Worm (Caenorhabditis elegans): ENCODE results near the gene alg-4.
A peak's percentile ranks its signal among the peaks of the same experiment; 100 is the strongest.

Gene alg-4

DNA sequence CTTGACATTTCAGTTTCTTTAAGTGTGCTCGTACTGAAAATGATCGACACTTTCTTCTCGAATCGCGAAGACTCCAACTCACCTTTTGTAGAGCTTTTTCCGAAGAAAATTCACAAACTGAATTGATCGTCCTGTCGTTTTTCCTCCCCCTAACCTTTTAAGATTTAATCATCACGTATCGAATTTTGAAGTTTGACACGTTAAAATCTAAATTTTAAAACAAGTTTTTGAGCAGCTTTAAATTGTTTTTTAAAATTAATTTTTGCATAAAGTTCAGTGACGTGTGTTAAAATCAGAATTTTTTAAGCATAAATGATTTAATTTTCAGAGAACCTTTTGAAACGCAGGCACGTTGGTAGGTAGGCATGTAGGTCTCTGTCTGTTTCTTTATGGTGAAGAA lies at the start of gene alg-4:
Gene alg-4, minus strand, starts transcription at position 101 of the 400 bp plus-strand sequence.
- TF ChIP-seq dmd-4 (tag; optimal IDR thresholded peaks at IDR 0.05) (no peak), zag-1 (tag; optimal IDR thresholded peaks at IDR 0.05) (no peak), lin-39 (tag; optimal IDR thresholded peaks at IDR 0.05) (no peak), nhr-25 (tag; optimal IDR thresholded peaks at IDR 0.05) (no peak), egl-27 (tag; optimal IDR thresholded peaks at IDR 0.05) (no peak)

DNA sequence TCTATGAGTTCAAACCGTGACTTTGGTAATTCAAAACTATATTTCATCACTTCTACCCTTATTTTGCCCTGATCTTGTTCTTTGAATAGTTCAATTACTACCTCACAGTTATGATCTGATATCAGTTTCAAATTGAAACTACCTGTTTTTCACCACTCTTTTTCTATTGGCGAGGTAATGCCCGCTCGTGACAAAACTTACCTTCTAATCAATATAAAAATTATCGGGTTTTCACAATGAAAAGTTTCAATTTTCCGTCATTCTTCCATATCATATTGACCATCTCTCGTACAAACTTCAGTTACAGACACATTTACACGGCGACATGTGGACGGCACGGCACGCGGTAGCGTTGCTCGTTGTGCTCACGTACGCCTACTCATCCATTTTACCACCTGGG lies 40.9 kb upstream of the alg-4 start, which contains the start of gene dec-7:
Gene dec-7, plus strand, starts transcription at position 308 of the 400 bp plus-strand sequence.
- no peak for TF ChIP-seq nhr-11 (tag; optimal IDR thresholded peaks at IDR 0.05)
- TF ChIP-seq lsy-2 (tag; optimal IDR thresholded peaks at IDR 0.05): no peak
- TF ChIP-seq peb-1 (tag; optimal IDR thresholded peaks at IDR 0.05): no peak
- TF ChIP-seq ama-1 (optimal IDR thresholded peaks at IDR 0.05): no peak
- TF ChIP-seq R02D3.7 (tag; optimal IDR thresholded peaks at IDR 0.05): no peak
- TF ChIP-seq crh-2 (tag; optimal IDR thresholded peaks at IDR 0.05): no peak
- TF ChIP-seq nhr-6 (tag; optimal IDR thresholded peaks at IDR 0.05): no peak
- TF ChIP-seq alr-1 (tag; optimal IDR thresholded peaks at IDR 0.05): no peak
- no peak for TF ChIP-seq egl-27 (tag; optimal IDR thresholded peaks at IDR 0.05)
- no peak for TF ChIP-seq mbf-1 (tag; optimal IDR thresholded peaks at IDR 0.05)
- TF ChIP-seq sma-9 (GFP tag; optimal IDR thresholded peaks at IDR 0.05): no peak
- TF ChIP-seq sma-9 (tag; optimal IDR thresholded peaks at IDR 0.05): no peak
- no peak for TF ChIP-seq F13H6.1 (tag; optimal IDR thresholded peaks at IDR 0.05)
- TF ChIP-seq gmeb-1 (tag; optimal IDR thresholded peaks at IDR 0.05): no peak
- no peak for TF ChIP-seq lin-39 (tag; optimal IDR thresholded peaks at IDR 0.05)
- TF ChIP-seq nhr-237 (tag; optimal IDR thresholded peaks at IDR 0.05): no peak
- no peak for TF ChIP-seq nhr-12 (tag; optimal IDR thresholded peaks at IDR 0.05)
- no peak for TF ChIP-seq nhr-129 (tag; optimal IDR thresholded peaks at IDR 0.05)
- TF ChIP-seq mab-5 (tag; optimal IDR thresholded peaks at IDR 0.05): no peak
- TF ChIP-seq ceh-16 (tag; optimal IDR thresholded peaks at IDR 0.05): no peak
- TF ChIP-seq nhr-10 (tag; optimal IDR thresholded peaks at IDR 0.05): no peak

DNA sequence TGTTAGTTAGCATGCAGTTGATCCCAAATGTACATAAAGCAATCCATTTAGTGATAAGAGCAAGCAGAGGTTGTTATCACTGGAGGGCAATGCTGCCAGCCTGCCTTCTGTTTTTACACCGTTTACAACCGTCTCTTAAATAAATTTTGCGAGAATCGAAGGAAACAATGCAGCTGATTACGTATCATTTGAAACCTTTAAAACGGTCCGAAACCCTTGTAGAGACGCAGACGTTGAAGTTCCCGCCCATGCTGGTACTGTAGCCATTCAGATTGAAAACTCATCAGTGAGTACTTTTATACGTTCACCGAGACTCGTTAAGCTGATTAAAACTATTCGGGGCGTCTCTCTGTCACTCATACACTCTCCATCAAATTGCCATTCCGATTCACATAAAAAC lies 39.2 kb upstream of the alg-4 start:
- TF ChIP-seq mab-5 (tag; optimal IDR thresholded peaks at IDR 0.05) (no peak), lin-39 (tag; optimal IDR thresholded peaks at IDR 0.05) (no peak), gmeb-1 (tag; optimal IDR thresholded peaks at IDR 0.05) (peak; percentile 2), fos-1 (tag; optimal IDR thresholded peaks at IDR 0.05) (peak; percentile 69), nhr-129 (tag; optimal IDR thresholded peaks at IDR 0.05) (no peak), C34F6.9 (tag; optimal IDR thresholded peaks at IDR 0.05) (no peak), ztf-4 (tag; optimal IDR thresholded peaks at IDR 0.05) (no peak), dmd-4 (tag; optimal IDR thresholded peaks at IDR 0.05) (no peak), crh-2 (tag; optimal IDR thresholded peaks at IDR 0.05) (peak; percentile 52), F13H6.1 (tag; optimal IDR thresholded peaks at IDR 0.05) (peak; percentile 54), sma-9 (GFP tag; optimal IDR thresholded peaks at IDR 0.05) (peak; percentile 43), sma-9 (tag; optimal IDR thresholded peaks at IDR 0.05) (no peak), nhr-237 (tag; optimal IDR thresholded peaks at IDR 0.05) (no peak)

DNA sequence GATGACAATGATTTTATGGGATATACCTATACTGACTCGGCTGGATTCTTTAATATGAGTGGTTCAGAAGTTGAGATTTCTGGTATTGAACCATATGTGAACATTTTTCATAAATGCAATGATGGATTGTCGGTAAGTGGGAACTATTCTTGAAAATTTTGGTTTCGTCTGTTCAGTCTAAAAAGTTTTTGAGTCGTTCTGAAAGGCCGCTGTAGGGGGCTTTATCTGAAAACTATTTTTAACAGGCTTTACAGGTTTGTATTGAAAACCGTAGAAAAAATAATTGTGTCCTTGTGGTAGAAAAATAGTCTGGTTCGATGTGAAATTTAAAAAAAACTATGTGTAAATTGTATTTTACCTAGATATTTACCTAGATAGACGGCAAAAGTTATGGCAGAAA lies 38.3 kb upstream of the alg-4 start:
- no peak for TF ChIP-seq nhr-237 (tag; optimal IDR thresholded peaks at IDR 0.05)
- no peak for TF ChIP-seq unc-55 (GFP tag; optimal IDR thresholded peaks at IDR 0.05)
- TF ChIP-seq mdl-1 (tag; optimal IDR thresholded peaks at IDR 0.05): no peak
- no peak for TF ChIP-seq nhr-12 (tag; optimal IDR thresholded peaks at IDR 0.05)
- no peak for TF ChIP-seq ztf-4 (tag; optimal IDR thresholded peaks at IDR 0.05)
- TF ChIP-seq sma-9 (GFP tag; optimal IDR thresholded peaks at IDR 0.05): no peak
- no peak for TF ChIP-seq sma-9 (tag; optimal IDR thresholded peaks at IDR 0.05)

DNA sequence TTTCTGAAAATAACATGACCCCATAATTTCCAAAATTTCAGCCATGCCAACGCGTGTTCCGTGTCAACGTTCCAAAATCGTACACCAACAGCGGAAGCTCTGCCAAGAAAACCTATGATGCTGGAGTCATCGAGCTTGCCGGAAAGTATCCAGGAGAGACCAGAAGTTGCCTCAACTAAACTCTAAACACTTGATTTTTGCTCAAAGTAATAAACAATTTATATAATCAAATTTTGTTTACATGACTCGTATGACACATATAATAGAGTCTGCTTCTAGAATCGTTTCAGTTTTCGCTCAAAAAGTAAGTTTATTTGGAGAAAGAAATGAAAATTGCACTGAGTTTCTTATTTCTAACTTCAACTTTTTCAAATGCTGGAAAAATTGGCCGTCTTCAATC lies 37.6 kb upstream of the alg-4 start, which contains the start of gene ttr-1:
Gene ttr-1, plus strand, starts transcription at position 301 of the 400 bp plus-strand sequence.
- TF ChIP-seq lin-39 (tag; optimal IDR thresholded peaks at IDR 0.05): no peak
- TF ChIP-seq ztf-1 (GFP tag; conservative IDR thresholded peaks at IDR 0.05): no peak
- no peak for TF ChIP-seq lin-11 (tag; optimal IDR thresholded peaks at IDR 0.05)
- TF ChIP-seq nhr-21 (tag; optimal IDR thresholded peaks at IDR 0.05): no peak
- TF ChIP-seq sma-3 (GFP tag; optimal IDR thresholded peaks at IDR 0.05): no peak
- TF ChIP-seq gmeb-1 (tag; optimal IDR thresholded peaks at IDR 0.05): no peak
- TF ChIP-seq nhr-237 (tag; optimal IDR thresholded peaks at IDR 0.05): no peak
- no peak for TF ChIP-seq elt-1 (tag; optimal IDR thresholded peaks at IDR 0.05)
- no peak for TF ChIP-seq nhr-25 (tag; optimal IDR thresholded peaks at IDR 0.05)
- no peak for TF ChIP-seq nhr-12 (tag; optimal IDR thresholded peaks at IDR 0.05)
- no peak for TF ChIP-seq alr-1 (tag; optimal IDR thresholded peaks at IDR 0.05)
- no peak for TF ChIP-seq C34F6.9 (tag; optimal IDR thresholded peaks at IDR 0.05)
- no peak for TF ChIP-seq nhr-129 (tag; optimal IDR thresholded peaks at IDR 0.05)
- TF ChIP-seq sma-9 (GFP tag; optimal IDR thresholded peaks at IDR 0.05): no peak
- no peak for TF ChIP-seq sma-9 (tag; optimal IDR thresholded peaks at IDR 0.05)
- no peak for TF ChIP-seq zag-1 (tag; optimal IDR thresholded peaks at IDR 0.05)
- TF ChIP-seq unc-39 (tag; optimal IDR thresholded peaks at IDR 0.05): no peak
- no peak for TF ChIP-seq fos-1 (tag; optimal IDR thresholded peaks at IDR 0.05)
- TF ChIP-seq peb-1 (tag; optimal IDR thresholded peaks at IDR 0.05): no peak
- TF ChIP-seq sem-4 (tag; optimal IDR thresholded peaks at IDR 0.05): no peak
- no peak for TF ChIP-seq ZK546.5 (tag; optimal IDR thresholded peaks at IDR 0.05)
